Worm (Caenorhabditis elegans): ENCODE measurements around the gene F28H7.8.

- TF ChIP-seq ceh-100 (GFP tag; IDR thresholded peaks at IDR 0.05) (no peak), hlh-26 (GFP tag; conservative IDR thresholded peaks at IDR 0.05) (no peak), snpc-1.1 (tag; optimal IDR thresholded peaks at IDR 0.05; ENCODE audit: insufficient read depth) (no peak), lir-1 (GFP tag; conservative IDR thresholded peaks at IDR 0.05) (no peak), tbx-9 (tag; optimal IDR thresholded peaks at IDR 0.05; ENCODE audit: borderline replicate concordance) (no peak), mes-4 (tag; optimal IDR thresholded peaks at IDR 0.05) (no peak), efl-1 (GFP tag; optimal IDR thresholded peaks at IDR 0.05) (no peak), tbp1 (GFP tag; optimal IDR thresholded peaks at IDR 0.05) (no peak), madf-10 (tag; optimal IDR thresholded peaks at IDR 0.05) (no peak), D2030.7 (GFP tag; IDR thresholded peaks at IDR 0.05) (no peak)
These were observed 47.8 kb upstream of the F28H7.8 start for ce11 chrV:10711004-10711403.
